Fruit fly (Drosophila melanogaster): ENCODE data around the gene ppk22.
A peak's percentile ranks its signal among the peaks of the same experiment; 100 is the strongest.

Gene ppk22

DNA sequence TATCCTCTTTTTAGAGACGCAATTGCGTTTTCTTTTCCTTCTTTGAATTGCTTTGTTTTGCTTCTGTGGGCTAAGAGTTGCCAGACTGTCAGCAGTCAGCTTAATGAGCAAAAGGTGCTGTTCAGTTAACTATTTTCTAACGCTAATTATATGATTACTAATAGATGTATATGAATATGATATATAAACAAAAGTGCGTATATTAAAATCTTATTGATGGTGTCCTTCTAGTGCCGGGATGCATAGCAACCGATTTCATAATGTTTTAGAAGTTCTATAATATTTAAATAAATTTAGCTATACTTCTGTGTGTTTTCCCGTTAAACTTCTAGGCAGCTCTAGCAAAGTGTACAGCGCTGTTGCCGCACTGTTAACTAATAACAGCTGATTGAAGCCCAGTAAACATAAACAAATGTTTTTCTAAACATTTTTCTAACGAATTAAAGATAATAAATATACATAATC, 29.7 kb downstream of the ppk22 start, which contains the start of the genes Kaz and CG43273 (continued):
- TF ChIP-seq NfI (GFP tag; optimal IDR thresholded peaks at IDR 0.05) (peak; percentile 74), ap (GFP tag; IDR thresholded peaks at IDR 0.05) (no peak), Fer2 (tag; optimal IDR thresholded peaks at IDR 0.05) (peak; percentile 39), pzg (GFP tag; optimal IDR thresholded peaks at IDR 0.05) (peak; percentile 35), slou (GFP tag; optimal IDR thresholded peaks at IDR 0.05) (peak; percentile 35), CG9437 (GFP tag; optimal IDR thresholded peaks at IDR 0.05) (peak; percentile 25), CG17802 (tag; optimal IDR thresholded peaks at IDR 0.05) (no peak), MTF-1 (GFP tag; optimal IDR thresholded peaks at IDR 0.05; ENCODE audit: borderline replicate concordance) (no peak), CG18011 (GFP tag; optimal IDR thresholded peaks at IDR 0.05) (peak; percentile 57), CG12942 (GFP tag; optimal IDR thresholded peaks at IDR 0.05) (peak; percentile 40), dysf (GFP tag; IDR thresholded peaks at IDR 0.05) (peak; percentile 56; the same call in 1 of the 3 replicates), esg (GFP tag; conservative IDR thresholded peaks at IDR 0.05) (peak; percentile 25; the same call in 1 of the 2 replicates), bbx (GFP tag; IDR thresholded peaks at IDR 0.05; ENCODE audit: partially characterized antibody) (no peak), CG15601 (tag; optimal IDR thresholded peaks at IDR 0.05) (peak; percentile 43), Rfx (GFP tag; IDR thresholded peaks at IDR 0.05) (peak; percentile 73), CG2116 (GFP tag; optimal IDR thresholded peaks at IDR 0.05) (peak; percentile 60), CG10462 (GFP tag; optimal IDR thresholded peaks at IDR 0.05) (peak; percentile 44), CG34422 (GFP tag; IDR thresholded peaks at IDR 0.05) (0 out of 3 replicates have a peak, but pooled peaks have one; percentile 52), CG13775 (GFP tag; optimal IDR thresholded peaks at IDR 0.05) (peak; percentile 66), Opbp (GFP tag; IDR thresholded peaks at IDR 0.05; ENCODE audit: partially characterized antibody) (no peak), CG17186 (GFP tag; optimal IDR thresholded peaks at IDR 0.05) (peak; percentile 44), Mad (GFP tag; optimal IDR thresholded peaks at IDR 0.05) (peak; percentile 36), dm (GFP tag; optimal IDR thresholded peaks at IDR 0.05) (no peak), CG7372 (GFP tag; IDR thresholded peaks at IDR 0.05) (peak; percentile 69), CG7556 (GFP tag; optimal IDR thresholded peaks at IDR 0.05) (no peak), bcd (GFP tag; optimal IDR thresholded peaks at IDR 0.05) (peak; percentile 67), Meics (GFP tag; optimal IDR thresholded peaks at IDR 0.05) (peak; percentile 58), ewg (GFP tag; optimal IDR thresholded peaks at IDR 0.05) (peak; percentile 54), fd96Cb (tag; optimal IDR thresholded peaks at IDR 0.05) (peak; percentile 34), ab (GFP tag; optimal IDR thresholded peaks at IDR 0.05) (no peak), CG4424 (GFP tag; optimal IDR thresholded peaks at IDR 0.05) (peak; percentile 51), klu (GFP tag; IDR thresholded peaks at IDR 0.05) (peak; percentile 30; the same call in 1 of the 2 replicates), Hand (GFP tag; optimal IDR thresholded peaks at IDR 0.05) (no peak), Abd-B (GFP tag; optimal IDR thresholded peaks at IDR 0.05) (peak; percentile 81), pnt (GFP tag; optimal IDR thresholded peaks at IDR 0.05) (peak; percentile 3), lbe (GFP tag; optimal IDR thresholded peaks at IDR 0.05) (peak; percentile 32), CG3847 (GFP tag; IDR thresholded peaks at IDR 0.05) (peak; percentile 75), phol (tag; optimal IDR thresholded peaks at IDR 0.05) (peak; percentile 76), Max (GFP tag; optimal IDR thresholded peaks at IDR 0.05) (peak; percentile 56), CG18599 (GFP tag; optimal IDR thresholded peaks at IDR 0.05) (peak; percentile 67), YL-1 (GFP tag; optimal IDR thresholded peaks at IDR 0.05) (peak; percentile 69), cato (GFP tag; optimal IDR thresholded peaks at IDR 0.05; ENCODE audit: borderline replicate concordance) (peak; percentile 15), psq (GFP tag; optimal IDR thresholded peaks at IDR 0.05) (peak; percentile 43), otp (GFP tag; IDR thresholded peaks at IDR 0.05) (no peak), CG32532 (GFP tag; IDR thresholded peaks at IDR 0.05) (peak; percentile 64), Scr (GFP tag; IDR thresholded peaks at IDR 0.05; ENCODE audit: partially characterized antibody) (peak; percentile 30; the same call in 1 of the 2 replicates), Usf (GFP tag; optimal IDR thresholded peaks at IDR 0.05) (no peak), wdn (GFP tag; IDR thresholded peaks at IDR 0.05) (0 out of 2 replicates have a peak, but pooled peaks have one; percentile 19), Pdp1 (GFP tag; optimal IDR thresholded peaks at IDR 0.05) (no peak)
